Worm (Caenorhabditis elegans) whole organism, mixed stage, embryonic: ENCODE measurements around the gene arrd-22.
"Not testable (repeated sequence)": the region's sequence is repeated elsewhere in the genome, so short reads cannot be mapped to it uniquely, and the experiment has no call there.

Source experiments
- bed-3 ChIP-seq: fragments of 200-800 bp; sonication (Bioruptor generic); optimal IDR thresholded peaks from 3 replicates; lab custom pipeline; 2018; ENCODE audit warnings: mild to moderate bottlenecking, missing genetic modification characterization, moderate library complexity, missing compliant biosample characterization
- blmp-1 ChIP-seq: fragments of 150-350 bp; optimal IDR thresholded peaks from 2 replicates; lab custom pipeline; 2014; ENCODE audit warnings: missing biosample characterization, missing genetic modification characterization
- ceh-39 ChIP-seq: fragments of 150-350 bp; optimal IDR thresholded peaks from 2 replicates; lab custom pipeline; 2014; ENCODE audit warnings: missing biosample characterization, missing genetic modification characterization
- ceh-43 ChIP-seq: fragments of 200-800 bp; sonication (Bioruptor generic); optimal IDR thresholded peaks from 2 replicates; lab custom pipeline; 2018; ENCODE audit warnings: mild to moderate bottlenecking, missing genetic modification characterization, moderate library complexity, missing compliant biosample characterization
- ceh-83 ChIP-seq: fragments of 200-800 bp; sonication (Bioruptor generic); optimal IDR thresholded peaks from 2 replicates; lab custom pipeline; 2018; ENCODE audit warnings: mild to moderate bottlenecking, missing genetic modification characterization, missing compliant biosample characterization
- ces-1 ChIP-seq: fragments of 150-350 bp; optimal IDR thresholded peaks from 2 replicates; lab custom pipeline; 2014; ENCODE audit warnings: missing biosample characterization, missing genetic modification reagents, missing genetic modification characterization
- cnd-1 ChIP-seq: fragments of 200-800 bp; sonication (Bioruptor generic); optimal IDR thresholded peaks from 2 replicates; lab custom pipeline; 2018; ENCODE audit warnings: mild to moderate bottlenecking, missing genetic modification characterization, missing compliant biosample characterization
- drap-1 ChIP-seq: fragments of 200-800 bp; sonication (Bioruptor generic); optimal IDR thresholded peaks from 3 replicates; lab custom pipeline; 2018; ENCODE audit warnings: mild to moderate bottlenecking, missing genetic modification characterization, missing compliant biosample characterization
- elt-1 ChIP-seq: sonication (generic microtip); optimal IDR thresholded peaks from 2 replicates; lab custom pipeline; 2017; ENCODE audit warnings: missing genetic modification characterization, mild to moderate bottlenecking, missing compliant biosample characterization, antibody characterized with exemption, moderate library complexity, borderline replicate concordance; ENCODE audit not compliant: insufficient read depth
- elt-3 ChIP-seq: fragments of 150-350 bp; optimal IDR thresholded peaks from 2 replicates; lab custom pipeline; 2014; ENCODE audit warnings: missing biosample characterization, missing genetic modification characterization
- ham-2 ChIP-seq: fragments of 200-800 bp; sonication (Bioruptor generic); optimal IDR thresholded peaks from 2 replicates; lab custom pipeline; 2018; ENCODE audit warnings: mild to moderate bottlenecking, missing genetic modification characterization, missing compliant biosample characterization
- lin-13 ChIP-seq: fragments of 150-350 bp; optimal IDR thresholded peaks from 2 replicates; lab custom pipeline; 2014; ENCODE audit warnings: missing biosample characterization, missing genetic modification characterization
- lin-32 ChIP-seq: fragments of 200-800 bp; sonication (Bioruptor generic); optimal IDR thresholded peaks from 2 replicates; lab custom pipeline; 2018; ENCODE audit warnings: mild to moderate bottlenecking, missing genetic modification characterization, missing compliant biosample characterization
- lsy-2 ChIP-seq: fragments of 150-350 bp; optimal IDR thresholded peaks from 2 replicates; lab custom pipeline; 2014; ENCODE audit warnings: missing biosample characterization, missing genetic modification characterization
- mab-5 ChIP-seq: fragments of 150-350 bp; optimal IDR thresholded peaks from 2 replicates; lab custom pipeline; 2014; ENCODE audit warnings: missing biosample characterization, missing genetic modification characterization
- mep-1 ChIP-seq: fragments of 150-350 bp; optimal IDR thresholded peaks from 2 replicates; lab custom pipeline; 2017; ENCODE audit warnings: missing biosample characterization, missing genetic modification reagents, missing genetic modification characterization, inconsistent platforms
- mls-2 ChIP-seq: sonication (generic microtip); optimal IDR thresholded peaks from 2 replicates; lab custom pipeline; 2016; ENCODE audit warnings: mild to moderate bottlenecking, missing genetic modification characterization, moderate library complexity, missing compliant biosample characterization
- nhr-12 ChIP-seq: fragments of 150-350 bp; optimal IDR thresholded peaks from 2 replicates; lab custom pipeline; 2014; ENCODE audit warnings: missing biosample characterization, missing genetic modification characterization
- nhr-2 ChIP-seq: fragments of 150-350 bp; optimal IDR thresholded peaks from 2 replicates; lab custom pipeline; 2014; ENCODE audit warnings: missing biosample characterization, missing genetic modification characterization
- nhr-28 ChIP-seq: fragments of 150-350 bp; optimal IDR thresholded peaks from 2 replicates; lab custom pipeline; 2014; ENCODE audit warnings: missing biosample characterization, missing genetic modification characterization
- nhr-76 ChIP-seq: sonication (generic microtip); optimal IDR thresholded peaks from 2 replicates; lab custom pipeline; 2017; ENCODE audit warnings: missing biosample characterization, missing genetic modification characterization
- pha-4 ChIP-seq: fragments of 150-350 bp; optimal IDR thresholded peaks from 2 replicates; lab custom pipeline; 2018; ENCODE audit warnings: missing biosample characterization, missing genetic modification reagents, missing genetic modification characterization
- sem-2 ChIP-seq: fragments of 200-800 bp; sonication (Bioruptor generic); optimal IDR thresholded peaks from 2 replicates; lab custom pipeline; 2018; ENCODE audit warnings: mild to moderate bottlenecking, missing genetic modification characterization, missing compliant biosample characterization
- snpc-4 ChIP-seq: fragments of 150-350 bp; optimal IDR thresholded peaks from 2 replicates; lab custom pipeline; 2014; ENCODE audit warnings: missing biosample characterization, missing genetic modification characterization
- sptf-1 ChIP-seq: sonication (generic microtip); optimal IDR thresholded peaks from 2 replicates; lab custom pipeline; 2017; ENCODE audit warnings: mild to moderate bottlenecking, missing genetic modification characterization, moderate library complexity, missing compliant biosample characterization
- tbx-8 ChIP-seq: fragments of 200-800 bp; sonication (Bioruptor generic); optimal IDR thresholded peaks from 2 replicates; lab custom pipeline; 2018; ENCODE audit warnings: mild to moderate bottlenecking, missing genetic modification characterization, moderate library complexity, missing compliant biosample characterization
- unc-39 ChIP-seq: fragments of 150-350 bp; optimal IDR thresholded peaks from 2 replicates; lab custom pipeline; 2014; ENCODE audit warnings: missing biosample characterization, missing genetic modification characterization
- unc-62 ChIP-seq: fragments of 150-350 bp; optimal IDR thresholded peaks from 2 replicates; lab custom pipeline; 2014; ENCODE audit warnings: missing biosample characterization, missing genetic modification reagents, missing genetic modification characterization
- zip-8 ChIP-seq: fragments of 150-350 bp; optimal IDR thresholded peaks from 2 replicates; lab custom pipeline; 2014; ENCODE audit warnings: missing biosample characterization, missing genetic modification characterization

arrd-22 gene

DNA sequence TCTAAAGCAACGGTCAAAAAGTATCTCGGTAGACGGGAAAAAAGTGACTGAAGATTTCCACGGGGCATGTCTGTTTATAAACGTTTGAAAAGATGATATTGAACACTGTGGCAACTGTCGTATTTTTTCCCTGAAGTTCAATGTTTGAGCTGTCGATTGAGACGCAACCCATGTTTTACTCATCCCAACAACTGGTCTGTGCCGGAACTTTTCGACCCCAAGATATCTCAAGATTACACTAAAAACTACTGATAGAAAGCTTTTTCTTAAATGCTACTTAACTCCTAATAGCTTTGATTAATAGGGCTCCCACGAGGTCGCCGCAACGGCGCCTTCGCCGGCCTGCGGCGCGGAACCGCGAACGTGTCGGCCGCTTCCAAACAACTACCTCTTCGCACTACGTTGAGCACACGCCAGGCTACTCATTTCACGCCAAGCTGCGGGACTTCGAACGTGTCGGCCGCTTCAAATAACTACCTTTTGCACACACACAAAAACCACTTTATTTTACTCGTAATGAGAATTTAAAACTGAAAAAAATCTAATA, 15.6 kb upstream of the arrd-22 start, which contains the start of gene T20D4.15:
Gene T20D4.15 (minus strand): TSS at position 51 of the 547 bp plus-strand sequence.
- TF ChIP-seq cnd-1 (tag; lab: Kevin White, UChicago): no peak
- no peak for TF ChIP-seq elt-1 (tag; lab: Kevin White, UChicago)
- no peak for TF ChIP-seq mab-5 (tag; lab: Kevin White, UChicago)
- TF ChIP-seq mls-2 (tag; lab: Kevin White, UChicago): no peak
- no peak for TF ChIP-seq lin-32 (GFP tag; lab: Kevin White, UChicago)
- no peak for TF ChIP-seq lsy-2 (tag; lab: Kevin White, UChicago)
- no peak for TF ChIP-seq zip-8
- TF ChIP-seq ceh-83: no peak
- no peak for TF ChIP-seq nhr-76 (tag; lab: Kevin White, UChicago)
- TF ChIP-seq ham-2: no peak
- no peak for TF ChIP-seq sptf-1 (tag; lab: Kevin White, UChicago)
- no peak for TF ChIP-seq unc-62 (GFP tag; lab: Kevin White, UChicago)
- TF ChIP-seq snpc-4 (tag; lab: Kevin White, UChicago): no peak
- TF ChIP-seq blmp-1 (tag; lab: Kevin White, UChicago): no peak
- TF ChIP-seq drap-1 (GFP tag; lab: Kevin White, UChicago): no peak
- TF ChIP-seq ceh-43: no peak
- TF ChIP-seq ceh-39: no peak
- TF ChIP-seq elt-3: no peak

DNA sequence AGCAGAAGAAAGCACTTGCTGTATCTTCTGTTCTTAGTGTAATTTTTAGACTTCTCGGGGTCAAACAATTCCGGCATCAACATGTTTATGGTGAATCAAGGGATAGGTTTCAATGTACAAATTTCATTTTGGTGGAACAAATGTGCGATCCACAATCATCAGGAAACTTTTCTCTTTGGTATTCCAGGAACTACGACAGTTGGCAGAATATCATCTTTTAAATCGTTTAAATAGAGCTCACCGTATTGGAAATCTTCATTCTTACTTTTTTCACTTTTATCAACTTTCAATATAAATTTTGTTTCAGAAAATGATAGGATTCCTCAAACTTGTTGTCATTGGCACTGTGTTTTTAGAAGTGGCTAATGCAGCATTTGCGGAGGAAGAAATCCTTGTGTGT, 13.6 kb upstream of the arrd-22 start, which contains the start of gene T20D4.12:
Gene T20D4.12 (plus strand): TSS at position 301 of the 400 bp plus-strand sequence.
- not testable (repeated sequence) for TF ChIP-seq lin-32 (GFP tag; lab: Kevin White, UChicago); zip-8; pha-4 (tag; lab: Kevin White, UChicago)

DNA sequence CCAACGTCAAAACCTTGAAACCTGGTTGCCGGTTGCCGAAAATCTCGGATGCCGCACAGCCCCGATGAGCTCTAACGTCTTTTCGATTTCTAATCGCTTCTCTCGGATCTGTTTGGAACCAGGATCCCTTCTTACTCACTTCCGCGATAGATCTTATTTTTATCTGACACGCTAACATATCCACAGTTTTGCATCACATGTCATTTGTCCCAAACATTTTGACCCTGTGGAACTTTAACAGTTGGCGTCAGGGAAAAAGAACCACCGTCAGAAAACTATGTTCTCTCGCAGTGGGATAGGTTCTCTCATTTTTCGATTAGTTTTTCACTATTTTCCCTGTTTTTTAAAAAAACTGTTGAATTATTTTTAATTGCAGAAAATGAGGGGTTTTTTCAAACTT, 12.0 kb upstream of the arrd-22 start, which contains the start of gene T20D4.11:
Gene T20D4.11 (plus strand): TSS at position 377 of the 400 bp plus-strand sequence.
- no peak for TF ChIP-seq sem-2
- no peak for TF ChIP-seq elt-3
- no peak for TF ChIP-seq ceh-43
- TF ChIP-seq snpc-4 (tag; lab: Kevin White, UChicago): no peak
- no peak for TF ChIP-seq ces-1 (GFP tag; lab: Kevin White, UChicago)
- TF ChIP-seq mep-1: no peak
- no peak for TF ChIP-seq zip-8
- no peak for TF ChIP-seq nhr-28 (tag; lab: Kevin White, UChicago)
- TF ChIP-seq drap-1 (GFP tag; lab: Kevin White, UChicago): no peak
- no peak for TF ChIP-seq lsy-2 (tag; lab: Kevin White, UChicago)

DNA sequence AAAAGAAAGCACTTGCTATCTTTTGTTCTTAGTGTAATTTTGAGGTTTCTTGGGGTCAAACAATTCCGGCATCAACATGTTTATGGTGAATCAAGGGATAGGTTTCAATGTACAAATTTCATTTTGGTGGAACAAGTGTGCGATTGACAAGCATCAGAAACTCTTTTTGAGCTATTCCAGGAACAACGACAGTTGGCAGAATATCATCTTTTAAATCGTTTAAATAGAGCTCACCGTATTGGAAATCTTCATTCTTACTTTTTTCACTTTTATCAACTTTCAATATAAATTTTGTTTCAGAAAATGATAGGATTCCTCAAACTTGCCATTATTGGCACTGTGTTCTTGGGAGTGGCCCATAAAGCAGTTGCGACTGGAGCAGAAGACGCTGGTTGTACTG, 10.4 kb upstream of the arrd-22 start, which contains the start of gene T20D4.10:
Gene T20D4.10 (plus strand): TSS at position 301 of the 400 bp plus-strand sequence.
- not testable (repeated sequence) for TF ChIP-seq mab-5 (tag; lab: Kevin White, UChicago); elt-3; drap-1 (GFP tag; lab: Kevin White, UChicago)
- TF ChIP-seq, all 35 proteins: peak for 0; not testable (repeated sequence) for 35

DNA sequence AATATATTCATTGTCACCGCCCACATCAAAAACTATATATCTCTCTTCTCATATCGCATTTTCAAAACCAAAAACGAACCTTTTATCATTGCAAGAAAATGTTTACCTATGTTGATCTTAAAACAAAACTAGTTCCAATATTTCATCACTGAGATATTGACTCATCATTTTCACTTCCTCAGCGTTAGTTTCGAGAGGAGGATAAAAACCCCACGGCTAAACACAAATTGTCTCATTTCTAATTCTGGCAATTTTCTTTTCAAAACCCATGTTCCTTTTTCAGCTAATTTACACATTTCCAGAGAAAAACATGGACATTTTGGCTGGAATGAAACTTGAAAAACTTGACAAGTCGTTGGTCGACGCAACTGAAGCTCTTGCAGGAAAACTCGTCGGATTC, 1.7 kb upstream of the arrd-22 start, which contains the start of gene T20D4.7:
Gene T20D4.7 (plus strand): TSS at position 301 of the 400 bp plus-strand sequence.
- no peak for TF ChIP-seq sptf-1 (tag; lab: Kevin White, UChicago)
- TF ChIP-seq mep-1: no peak
- no peak for TF ChIP-seq nhr-12
- TF ChIP-seq ham-2: no peak
- no peak for TF ChIP-seq ces-1 (GFP tag; lab: Kevin White, UChicago)
- no peak for TF ChIP-seq nhr-2
- no peak for TF ChIP-seq snpc-4 (tag; lab: Kevin White, UChicago)
- no peak for TF ChIP-seq tbx-8 (GFP tag; lab: Kevin White, UChicago)
- no peak for TF ChIP-seq nhr-76 (tag; lab: Kevin White, UChicago)
- no peak for TF ChIP-seq mls-2 (tag; lab: Kevin White, UChicago)
- TF ChIP-seq unc-39 (tag; lab: Kevin White, UChicago): no peak
- no peak for TF ChIP-seq blmp-1 (tag; lab: Kevin White, UChicago)
- TF ChIP-seq ceh-83: no peak
- no peak for TF ChIP-seq lsy-2 (tag; lab: Kevin White, UChicago)
- TF ChIP-seq sem-2: no peak
- TF ChIP-seq elt-1 (tag; lab: Kevin White, UChicago): no peak
- no peak for TF ChIP-seq lin-13 (tag; lab: Kevin White, UChicago)
- no peak for TF ChIP-seq bed-3 (GFP tag; lab: Kevin White, UChicago)
- no peak for TF ChIP-seq cnd-1 (tag; lab: Kevin White, UChicago)
- no peak for TF ChIP-seq ceh-39
